Comparison of ENCODE assay signal across 4 worm cellular contexts in the genomic region with DNA sequence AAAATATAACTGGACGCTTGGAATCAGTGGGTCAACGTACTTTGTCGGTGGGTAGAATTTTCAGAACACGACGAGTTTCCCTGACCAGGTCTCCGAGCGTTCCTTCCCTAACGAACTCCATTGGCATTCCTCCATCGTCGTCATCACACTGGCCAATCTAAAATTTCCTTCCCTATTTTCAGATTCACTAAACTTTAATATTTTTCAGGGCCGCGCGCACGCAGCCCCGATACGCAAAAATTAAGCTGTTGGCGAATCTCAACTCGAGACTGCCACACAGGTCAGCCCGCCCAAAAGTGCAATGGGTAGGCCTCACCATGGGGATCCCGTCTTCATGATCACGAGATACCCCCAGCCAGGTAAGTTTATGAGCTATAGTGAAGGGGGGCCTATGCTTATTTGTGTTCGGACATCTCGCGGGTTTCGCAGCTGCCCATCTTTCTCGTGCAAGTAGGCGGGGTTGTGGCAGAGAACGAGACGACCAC.
TF ChIP-seq lines count a peak whose summit lies in the region.

No protein-coding gene starts in this region.

TF ChIP-seq in whole organism, L2 larva, 48 proteins besides CTCF, POLR2A, EP300 and RAD21 (continued from another document):
- TF ChIP-seq crh-2 (tag; optimal IDR thresholded peaks at IDR 0.05; lab: Kevin White, UChicago) = peak; percentile 52
- no peak for TF ChIP-seq aly-2 (tag; optimal IDR thresholded peaks at IDR 0.05; lab: Kevin White, UChicago)
- TF ChIP-seq snpc-4 (tag; optimal IDR thresholded peaks at IDR 0.05; lab: Kevin White, UChicago) = peak; percentile 98
- peak; percentile 44 for TF ChIP-seq nhr-77 (tag; optimal IDR thresholded peaks at IDR 0.05; lab: Kevin White, UChicago)
- TF ChIP-seq unc-62 (GFP tag; optimal IDR thresholded peaks at IDR 0.05; lab: Kevin White, UChicago) = no peak
- TF ChIP-seq nhr-25 (tag; optimal IDR thresholded peaks at IDR 0.05; lab: Kevin White, UChicago) = peak; percentile 41
- TF ChIP-seq sem-4 (tag; optimal IDR thresholded peaks at IDR 0.05; lab: Kevin White, UChicago) = peak; percentile 59
- no peak for TF ChIP-seq nhr-237 (tag; optimal IDR thresholded peaks at IDR 0.05; lab: Kevin White, UChicago)
- peak; percentile 40 for TF ChIP-seq fos-1 (tag; optimal IDR thresholded peaks at IDR 0.05; lab: Kevin White, UChicago)
- peak; percentile 67 for TF ChIP-seq C34F6.9 (tag; optimal IDR thresholded peaks at IDR 0.05; lab: Kevin White, UChicago)
- TF ChIP-seq zag-1 (tag; optimal IDR thresholded peaks at IDR 0.05; lab: Kevin White, UChicago) = peak; percentile 66
- TF ChIP-seq R02D3.7 (tag; optimal IDR thresholded peaks at IDR 0.05; lab: Kevin White, UChicago) = peak; percentile 34
- peak; percentile 61 for TF ChIP-seq egl-27 (tag; optimal IDR thresholded peaks at IDR 0.05; lab: Kevin White, UChicago)
- no peak for TF ChIP-seq lin-11 (tag; optimal IDR thresholded peaks at IDR 0.05; lab: Kevin White, UChicago)
- no peak for TF ChIP-seq ztf-1 (GFP tag; conservative IDR thresholded peaks at IDR 0.05; lab: Robert Waterston, UW)
- peak; percentile 86 for TF ChIP-seq sma-9 (GFP tag; optimal IDR thresholded peaks at IDR 0.05; lab: Kevin White, UChicago)
- TF ChIP-seq sma-9 (tag; optimal IDR thresholded peaks at IDR 0.05; lab: Kevin White, UChicago) = no peak
- TF ChIP-seq mdl-1 (tag; optimal IDR thresholded peaks at IDR 0.05; lab: Kevin White, UChicago) = peak; percentile 66 to 76
- TF ChIP-seq nhr-129 (tag; optimal IDR thresholded peaks at IDR 0.05; lab: Kevin White, UChicago) = peak; percentile 70

TF ChIP-seq in whole organism, L4 larva, 104 proteins besides CTCF, POLR2A, EP300 and RAD21 (continued from another document and continues in another):
- TF ChIP-seq ceh-20 (GFP tag; IDR thresholded peaks at IDR 0.05; lab: Robert Waterston, UW) (0 out of 2 replicates have a peak, but pooled peaks have one; percentile 20), lin-38 (GFP tag; IDR thresholded peaks at IDR 0.05; lab: Robert Waterston, UW) (peak; percentile 72), tag-97 (GFP tag; IDR thresholded peaks at IDR 0.05; lab: Robert Waterston, UW) (no peak), nhr-48 (tag; optimal IDR thresholded peaks at IDR 0.05; lab: Kevin White, UChicago) (peak; percentile 75), dmd-8 (GFP tag; IDR thresholded peaks at IDR 0.05; lab: Robert Waterston, UW) (0 out of 2 replicates have a peak, but pooled peaks have one; percentile 40), Y5F2A.4 (GFP tag; optimal IDR thresholded peaks at IDR 0.05; lab: Kevin White, UChicago) (peak; percentile 49), T26A8.4 (GFP tag; IDR thresholded peaks at IDR 0.05; lab: Robert Waterston, UW) (peak; percentile 96), mdt-29 (GFP tag; IDR thresholded peaks at IDR 0.05; lab: Robert Waterston, UW) (peak; percentile 55; the same call in 1 of the 2 replicates), tra-1 (GFP tag; IDR thresholded peaks at IDR 0.05; lab: Robert Waterston, UW) (peak; percentile 55; the same call in 1 of the 2 replicates), F10B5.3 (tag; optimal IDR thresholded peaks at IDR 0.05; lab: Kevin White, UChicago) (peak; percentile 75), mxl-3 (GFP tag; optimal IDR thresholded peaks at IDR 0.05; lab: Kevin White, UChicago) (peak; percentile 42), spr-1 (tag; optimal IDR thresholded peaks at IDR 0.05; lab: Kevin White, UChicago) (peak; percentile 68), mdl-1 (tag; optimal IDR thresholded peaks at IDR 0.05; lab: Kevin White, UChicago) (peak; percentile 42 to 72), F26F4.8 (GFP tag; conservative IDR thresholded peaks at IDR 0.05; lab: Robert Waterston, UW) (no peak), ceh-82 (tag; optimal IDR thresholded peaks at IDR 0.05; lab: Kevin White, UChicago) (no peak), duxl-1 (tag; optimal IDR thresholded peaks at IDR 0.05; lab: Kevin White, UChicago; ENCODE audit: poor library complexity) (peak; percentile 57), pha-4 (GFP tag; IDR thresholded peaks at IDR 0.05; lab: Robert Waterston, UW) (peak; percentile 70; the same call in 1 of the 2 replicates), pha-4 (tag; optimal IDR thresholded peaks at IDR 0.05; lab: Kevin White, UChicago) (no peak), unc-130 (GFP tag; optimal IDR thresholded peaks at IDR 0.05; lab: Kevin White, UChicago) (peak; percentile 66), nhr-42 (GFP tag; IDR thresholded peaks at IDR 0.05; lab: Robert Waterston, UW) (peak; percentile 87), daf-19 (GFP tag; conservative IDR thresholded peaks at IDR 0.05; lab: Robert Waterston, UW) (no peak), aha-1 (tag; lab: Kevin White, UChicago) (peak; percentile 86), sdz-12 (GFP tag; optimal IDR thresholded peaks at IDR 0.05; lab: Kevin White, UChicago) (no peak), fos-1 (tag; optimal IDR thresholded peaks at IDR 0.05; lab: Kevin White, UChicago) (no peak), F49E8.2 (tag; optimal IDR thresholded peaks at IDR 0.05; lab: Kevin White, UChicago; ENCODE audit: borderline replicate concordance) (peak; percentile 82), php-3 (GFP tag; IDR thresholded peaks at IDR 0.05; lab: Robert Waterston, UW) (peak; percentile 63; the same call in 1 of the 2 replicates), R02D3.7 (tag; optimal IDR thresholded peaks at IDR 0.05; lab: Kevin White, UChicago) (no peak), nhr-10 (tag; optimal IDR thresholded peaks at IDR 0.05; lab: Kevin White, UChicago) (no peak), lin-13 (GFP tag; optimal IDR thresholded peaks at IDR 0.05; lab: Kevin White, UChicago) (peak; percentile 68), zfp-2 (tag; optimal IDR thresholded peaks at IDR 0.05; lab: Kevin White, UChicago) (no peak), dmd-6 (GFP tag; IDR thresholded peaks at IDR 0.05; lab: Robert Waterston, UW) (peak; percentile 42), unc-62 (GFP tag; optimal IDR thresholded peaks at IDR 0.05 in 1 of 2; lab: Kevin White, UChicago) (peak in 1 of 2 experiments; percentile 69), unc-62 (tag; optimal IDR thresholded peaks at IDR 0.05; lab: Kevin White, UChicago) (no peak), snpc-1.2 (GFP tag; IDR thresholded peaks at IDR 0.05; lab: Robert Waterston, UW) (peak; percentile 82), spr-3 (GFP tag; optimal IDR thresholded peaks at IDR 0.05; lab: Kevin White, UChicago) (peak; percentile 63)

TF ChIP-seq in whole organism, late embryonic, 69 proteins besides CTCF, POLR2A, EP300 and RAD21 (continued from another document):
- TF ChIP-seq pha-4 (tag; optimal IDR thresholded peaks at IDR 0.05; lab: Kevin White, UChicago) = no peak
- TF ChIP-seq fkh-10 (GFP tag; optimal IDR thresholded peaks at IDR 0.05; lab: Kevin White, UChicago) = no peak
- TF ChIP-seq ceh-24 (tag; optimal IDR thresholded peaks at IDR 0.05; lab: Kevin White, UChicago) = no peak
- peak; percentile 19 for TF ChIP-seq unc-55 (GFP tag; optimal IDR thresholded peaks at IDR 0.05; lab: Kevin White, UChicago)
- TF ChIP-seq syd-9 (tag; optimal IDR thresholded peaks at IDR 0.05; lab: Kevin White, UChicago) = peak; percentile 29
- TF ChIP-seq ceh-34 (tag; optimal IDR thresholded peaks at IDR 0.05; lab: Kevin White, UChicago) = peak; percentile 61
- TF ChIP-seq ceh-14 (tag; optimal IDR thresholded peaks at IDR 0.05; lab: Kevin White, UChicago) = no peak
- no peak; the same call in 1 of the 2 replicates for TF ChIP-seq sox-2 (GFP tag; IDR thresholded peaks at IDR 0.05; lab: Robert Waterston, UW)
- TF ChIP-seq rnt-1 (tag; optimal IDR thresholded peaks at IDR 0.05; lab: Kevin White, UChicago) = peak; percentile 32
- TF ChIP-seq che-1 (tag; optimal IDR thresholded peaks at IDR 0.05; lab: Kevin White, UChicago) = peak; percentile 35
- TF ChIP-seq elt-2 (tag; optimal IDR thresholded peaks at IDR 0.05; lab: Kevin White, UChicago) = peak; percentile 33
- TF ChIP-seq unc-42 (tag; optimal IDR thresholded peaks at IDR 0.05; lab: Kevin White, UChicago) = no peak
- no peak for TF ChIP-seq lim-6 (tag; optimal IDR thresholded peaks at IDR 0.05; lab: Kevin White, UChicago)
- peak; percentile 26 for TF ChIP-seq dve-1 (tag; optimal IDR thresholded peaks at IDR 0.05; lab: Kevin White, UChicago)
- no peak for TF ChIP-seq ceh-48 (tag; optimal IDR thresholded peaks at IDR 0.05; lab: Kevin White, UChicago)
- no peak for TF ChIP-seq pqm-1 (tag; optimal IDR thresholded peaks at IDR 0.05; lab: Kevin White, UChicago)
- TF ChIP-seq zip-5 (tag; optimal IDR thresholded peaks at IDR 0.05; lab: Kevin White, UChicago) = no peak
TF ChIP-seq in whole organism, late embryonic: peak in this region for 20.

TF ChIP-seq in whole organism, mixed stage, embryonic, 35 proteins besides CTCF, POLR2A, EP300 and RAD21 (continued from another document):
- no peak for TF ChIP-seq nhr-2 (tag; optimal IDR thresholded peaks at IDR 0.05; lab: Kevin White, UChicago)
- peak; percentile 31 for TF ChIP-seq mls-2 (tag; optimal IDR thresholded peaks at IDR 0.05; lab: Kevin White, UChicago)
- no peak for TF ChIP-seq bed-3 (GFP tag; optimal IDR thresholded peaks at IDR 0.05; lab: Kevin White, UChicago)
- no peak for TF ChIP-seq elt-3 (tag; optimal IDR thresholded peaks at IDR 0.05; lab: Kevin White, UChicago)
- peak; percentile 82 for TF ChIP-seq cnd-1 (tag; optimal IDR thresholded peaks at IDR 0.05; lab: Kevin White, UChicago)
- peak; percentile 6 for TF ChIP-seq mep-1 (tag; optimal IDR thresholded peaks at IDR 0.05; lab: Kevin White, UChicago)
- TF ChIP-seq nhr-76 (tag; optimal IDR thresholded peaks at IDR 0.05; lab: Kevin White, UChicago) = no peak
- TF ChIP-seq drap-1 (GFP tag; optimal IDR thresholded peaks at IDR 0.05; lab: Kevin White, UChicago) = peak; percentile 63
